Worm (Caenorhabditis elegans) whole organism, L4/young adult: ENCODE data around the gene F01D5.8.
"Not testable (repeated sequence)": the region's sequence is repeated elsewhere in the genome, so short reads cannot be mapped to it uniquely, and the experiment has no call there.

Source experiments
- W03F9.2 ChIP-seq: fragments of 150-350 bp; optimal IDR thresholded peaks from 2 replicates; lab custom pipeline; 2014; ENCODE audit warnings: missing biosample characterization, missing genetic modification characterization
- dao-5 ChIP-seq: sonication (generic microtip); optimal IDR thresholded peaks from 2 replicates; lab custom pipeline; 2016; ENCODE audit warnings: missing genotype, missing genetic modification characterization, moderate library complexity, missing compliant biosample characterization
- him-1 ChIP-seq: sonication (generic microtip); optimal IDR thresholded peaks from 2 replicates; lab custom pipeline; 2016; ENCODE audit warnings: missing genotype, missing genetic modification reagents, missing genetic modification characterization, missing compliant biosample characterization

The F01D5.8 gene

ce11 chrII:13982923-13983322, 27.6 kb upstream of the F01D5.8 start, which contains the start of the genes Y39G8B.13 and Y39G8B.10:
Gene Y39G8B.13, minus strand, starts transcription at chrII:13983047.
Gene Y39G8B.10, minus strand, starts transcription at chrII:13983115.
- TF ChIP-seq W03F9.2 (no peak), him-1 (tag; lab: Kevin White, UChicago) (no peak), dao-5 (tag; lab: Kevin White, UChicago) (no peak)

ce11 chrII:13984551-13984950, 26.0 kb upstream of the F01D5.8 start, which contains the start of gene sre-47:
Gene sre-47, minus strand, starts transcription at chrII:13984651.
- TF ChIP-seq W03F9.2, result no peak
- TF ChIP-seq dao-5 (tag; lab: Kevin White, UChicago), result no peak
- TF ChIP-seq him-1 (tag; lab: Kevin White, UChicago), result no peak

DNA sequence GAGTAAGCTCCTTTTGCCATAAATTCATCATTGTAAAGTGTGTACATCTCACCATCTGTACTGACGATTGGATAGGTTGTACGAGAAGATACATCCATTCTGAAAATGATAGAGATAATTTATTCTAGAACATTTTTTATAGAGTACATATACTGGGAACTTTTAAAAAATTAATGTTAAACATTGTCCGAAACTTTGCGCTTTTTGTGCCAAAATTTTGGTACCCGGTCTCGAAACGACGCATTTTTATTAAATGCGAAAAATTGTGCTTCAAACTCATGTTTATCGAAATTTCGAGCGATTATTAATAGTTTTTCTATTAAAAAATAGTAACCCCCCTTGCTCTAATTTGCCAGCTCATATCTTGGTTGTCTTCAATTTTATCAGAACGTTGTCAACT, 18.8 kb upstream of the F01D5.8 start, which contains the start of gene Y39G8B.5:
Gene Y39G8B.5, minus strand, starts transcription at position 101 of the 400 bp plus-strand sequence.
- TF ChIP-seq dao-5 (tag; lab: Kevin White, UChicago), result no peak
- no peak for TF ChIP-seq W03F9.2
- no peak for TF ChIP-seq him-1 (tag; lab: Kevin White, UChicago)

- TF ChIP-seq dao-5 (tag; lab: Kevin White, UChicago), result no peak
- no peak for TF ChIP-seq W03F9.2
- no peak for TF ChIP-seq him-1 (tag; lab: Kevin White, UChicago)
Measured at ce11 chrII:13994934-13995333, 15.6 kb upstream of the F01D5.8 start, which contains the start of gene Y39G8B.7. Gene Y39G8B.7, minus strand, starts transcription at chrII:13995034.

DNA sequence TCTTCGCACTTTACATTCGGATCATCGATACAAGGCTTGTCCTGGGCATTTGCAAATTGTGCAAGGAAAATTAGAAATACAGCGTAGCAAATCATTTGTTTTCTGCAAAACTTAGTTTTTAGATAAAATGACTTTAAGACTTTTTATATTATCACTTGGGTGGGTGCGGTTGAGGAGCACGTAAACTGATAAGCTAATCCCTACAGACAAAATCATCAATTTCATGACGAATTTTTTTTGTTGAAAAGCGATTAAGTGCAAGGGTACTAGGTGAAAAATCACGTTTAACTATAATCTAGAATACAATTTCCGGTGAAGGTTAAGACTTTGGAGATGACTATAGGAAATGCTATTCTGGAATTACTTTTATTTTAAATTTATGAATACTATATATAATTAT, 13.0 kb upstream of the F01D5.8 start, which contains the start of gene F01D5.1:
Gene F01D5.1, minus strand, starts transcription at position 105 of the 400 bp plus-strand sequence.
- TF ChIP-seq him-1 (tag; lab: Kevin White, UChicago) (no peak), W03F9.2 (no peak)

ce11 chrII:13997989-13998388, 12.5 kb upstream of the F01D5.8 start:
- TF ChIP-seq dao-5 (tag; lab: Kevin White, UChicago) (no peak), him-1 (tag; lab: Kevin White, UChicago) (no peak), W03F9.2 (no peak)

DNA sequence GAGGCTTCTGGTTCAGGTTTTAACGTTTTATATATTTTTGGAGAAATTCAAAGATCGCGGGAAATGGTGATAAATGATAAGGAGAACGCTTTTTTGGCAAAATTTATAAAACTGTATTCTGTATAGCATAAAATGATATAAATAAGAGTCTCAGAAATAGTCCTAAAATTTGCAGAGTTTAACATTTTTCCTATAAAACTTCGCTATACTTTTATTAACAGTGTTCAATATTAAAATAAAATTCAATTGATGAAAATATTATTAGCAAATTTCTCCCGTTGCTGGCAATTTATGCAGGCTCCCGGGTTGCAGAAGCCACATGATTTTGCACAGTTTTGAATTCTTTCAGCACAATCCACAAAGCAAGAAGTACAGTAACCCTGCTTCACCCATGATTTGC, 11.5 kb upstream of the F01D5.8 start, which contains the start of gene F01D5.2:
Gene F01D5.2, minus strand, starts transcription at position 101 of the 400 bp plus-strand sequence.
- TF ChIP-seq dao-5 (tag; lab: Kevin White, UChicago), result no peak

ce11 chrII:14000044-14000443, 10.5 kb upstream of the F01D5.8 start, which contains the start of gene F01D5.3:
Gene F01D5.3, minus strand, starts transcription at chrII:14000144.
- not testable (repeated sequence) for TF ChIP-seq W03F9.2; him-1 (tag; lab: Kevin White, UChicago); dao-5 (tag; lab: Kevin White, UChicago)

ce11 chrII:14002200-14002599, 8.3 kb upstream of the F01D5.8 start, which contains the start of gene F01D5.5:
Gene F01D5.5, minus strand, starts transcription at chrII:14002300.
- TF ChIP-seq W03F9.2 (no peak), dao-5 (tag; lab: Kevin White, UChicago) (no peak), him-1 (tag; lab: Kevin White, UChicago) (no peak)

ce11 chrII:14003821-14004430, 6.6 kb upstream of the F01D5.8 start:
- no peak for TF ChIP-seq him-1 (tag; lab: Kevin White, UChicago)
- TF ChIP-seq W03F9.2, result no peak
- TF ChIP-seq dao-5 (tag; lab: Kevin White, UChicago), result no peak

DNA sequence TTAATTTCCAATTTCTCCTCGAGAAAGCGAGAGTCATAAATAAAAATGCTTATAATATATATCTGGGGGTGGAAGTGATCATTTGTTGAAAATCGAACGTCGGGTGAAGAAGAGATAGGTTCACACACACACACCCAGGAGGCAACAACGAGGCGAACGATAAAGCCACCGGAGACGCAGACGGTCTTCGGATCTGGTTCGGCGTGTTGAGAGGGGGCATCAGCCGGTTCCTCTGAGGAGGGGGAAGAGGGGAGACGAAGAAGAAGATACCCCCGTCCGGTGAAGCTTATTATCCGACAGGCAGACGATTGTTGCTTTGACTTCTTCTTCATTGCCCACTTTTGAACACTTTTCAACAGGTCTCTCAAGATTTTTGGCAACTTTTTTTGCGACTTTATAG, 5.7 kb upstream of the F01D5.8 start:
- TF ChIP-seq dao-5 (tag; lab: Kevin White, UChicago) (no peak), him-1 (tag; lab: Kevin White, UChicago) (no peak), W03F9.2 (no peak)

ce11 chrII:14005183-14005582, 5.3 kb upstream of the F01D5.8 start:
- no peak for TF ChIP-seq him-1 (tag; lab: Kevin White, UChicago)
- TF ChIP-seq dao-5 (tag; lab: Kevin White, UChicago), result no peak
- TF ChIP-seq W03F9.2, result no peak

DNA sequence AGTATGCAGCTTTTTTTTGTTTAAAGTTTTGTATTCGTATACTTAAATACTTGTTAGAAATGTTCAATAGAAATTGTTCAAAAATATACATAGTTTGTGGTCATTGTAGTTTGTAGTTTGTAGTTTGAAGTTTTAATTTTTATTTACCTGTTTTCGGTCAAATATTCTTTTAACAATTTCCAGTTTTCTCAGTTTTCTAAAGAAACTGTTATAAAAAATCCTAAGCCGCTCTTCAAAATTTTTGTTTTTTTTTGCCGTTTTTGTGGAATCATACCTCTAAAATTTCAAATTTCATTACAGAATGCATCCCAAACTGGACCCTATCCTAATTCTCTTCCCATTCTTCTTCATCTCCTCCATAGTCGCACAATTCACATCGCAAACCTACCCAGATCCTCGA, 4.3 kb upstream of the F01D5.8 start, which contains the start of gene F01D5.6:
Gene F01D5.6, plus strand, starts transcription at position 301 of the 400 bp plus-strand sequence.
- TF ChIP-seq W03F9.2 (no peak), him-1 (tag; lab: Kevin White, UChicago) (no peak), dao-5 (tag; lab: Kevin White, UChicago) (no peak)

- no peak for TF ChIP-seq dao-5 (tag; lab: Kevin White, UChicago)
- no peak for TF ChIP-seq W03F9.2
- no peak for TF ChIP-seq him-1 (tag; lab: Kevin White, UChicago)
Measured at ce11 chrII:14008359-14008758, 2.1 kb upstream of the F01D5.8 start, which contains the start of gene F01D5.7. Gene F01D5.7, plus strand, starts transcription at chrII:14008659.
